Fruit fly (Drosophila melanogaster): ENCODE measurements around the gene naz.

dm6 chr3R:18267489-18267888 is 61.3 kb downstream of the naz start, which contains the start of gene CG18599:
- no peak for TF ChIP-seq Hnf4 (GFP tag; optimal IDR thresholded peaks at IDR 0.05)
- TF ChIP-seq Sp1 (GFP tag; optimal IDR thresholded peaks at IDR 0.05), result no peak
- no peak for TF ChIP-seq dl (GFP tag; optimal IDR thresholded peaks at IDR 0.05; ENCODE audit: insufficient read depth in 1 of 2, partially characterized antibody in 2 of 2)
- no peak for TF ChIP-seq rgr (GFP tag; optimal IDR thresholded peaks at IDR 0.05)
- no peak for TF ChIP-seq fru (GFP tag; optimal IDR thresholded peaks at IDR 0.05)
- no peak for TF ChIP-seq Myc (optimal IDR thresholded peaks at IDR 0.05)
- TF ChIP-seq Hr83 (GFP tag; optimal IDR thresholded peaks at IDR 0.05; ENCODE audit: poor library complexity, severe bottlenecking), result no peak
